Fruit fly (Drosophila melanogaster) whole organism, embryonic: ENCODE data around the gene CG45045.

ENCODE experiments used
- Asciz ChIP-seq: fragments of 200-800 bp; sonication (Bioruptor generic); optimal IDR thresholded peaks from 2 replicates; lab custom pipeline; 2017; ENCODE audit warnings: missing biosample characterization, mild to moderate bottlenecking, missing genetic modification characterization, missing genetic modification reagents
- BEAF-32 ChIP-seq: fragments of 200-800 bp; sonication (Bioruptor generic); optimal IDR thresholded peaks from 3 replicates; lab custom pipeline; 2017; ENCODE audit warnings: missing biosample characterization, missing genetic modification characterization, mild to moderate bottlenecking, moderate library complexity, missing genetic modification reagents
- CG11085 ChIP-seq: fragments of 200-800 bp; sonication (Bioruptor generic); IDR thresholded peaks from 2 replicates; pipeline ENCODE4 v1.3.6; 2022; ENCODE audit warnings: missing biosample characterization, missing genetic modification characterization
- CG12236 ChIP-seq: fragments of 200-800 bp; sonication (Bioruptor generic); optimal IDR thresholded peaks from 2 replicates; lab custom pipeline; 2016; ENCODE audit warnings: missing biosample characterization, missing genetic modification characterization
- CG14860 ChIP-seq: fragments of 200-800 bp; sonication (Bioruptor generic); IDR thresholded peaks from 3 replicates; pipeline ENCODE4 v1.3.6; 2022; ENCODE audit warnings: missing biosample characterization, missing genetic modification characterization; ENCODE audit not compliant: partially characterized antibody
- CG1603 ChIP-seq: fragments of 200-800 bp; sonication (Bioruptor generic); optimal IDR thresholded peaks from 2 replicates; lab custom pipeline; 2019; ENCODE audit warnings: missing biosample characterization, mild to moderate bottlenecking, missing genetic modification characterization, moderate library complexity
- CG1832 ChIP-seq: fragments of 200-800 bp; sonication (Bioruptor generic); optimal IDR thresholded peaks from 2 replicates; lab custom pipeline; 2017; ENCODE audit warnings: missing biosample characterization, mild to moderate bottlenecking, missing genetic modification characterization, inconsistent platforms
- CG2678 ChIP-seq: fragments of 200-800 bp; sonication (Bioruptor generic); optimal IDR thresholded peaks from 3 replicates; lab custom pipeline; 2019; ENCODE audit warnings: missing biosample characterization, mild to moderate bottlenecking, missing genetic modification characterization, moderate library complexity
- CG2712 ChIP-seq: fragments of 200-800 bp; optimal IDR thresholded peaks from 3 replicates; lab custom pipeline; 2019; ENCODE audit warnings: missing biosample characterization, mild to moderate bottlenecking, missing genetic modification characterization, moderate library complexity
- CG30020 ChIP-seq: fragments of 200-800 bp; optimal IDR thresholded peaks from 2 replicates; lab custom pipeline; 2019; ENCODE audit warnings: missing biosample characterization, mild to moderate bottlenecking, missing genetic modification characterization, moderate library complexity
- CG31365 ChIP-seq: fragments of 200-800 bp; sonication (Bioruptor generic); optimal IDR thresholded peaks from 2 replicates; lab custom pipeline; 2018; ENCODE audit warnings: missing biosample characterization, mild to moderate bottlenecking, missing genetic modification characterization
- CG42726 ChIP-seq: fragments of 200-800 bp; sonication (Bioruptor generic); IDR thresholded peaks from 2 replicates; pipeline ENCODE4 v1.3.6; 2022; ENCODE audit warnings: missing biosample characterization, missing genetic modification characterization; ENCODE audit not compliant: partially characterized antibody
- CG4360 ChIP-seq: fragments of 200-800 bp; sonication (Bioruptor generic); IDR thresholded peaks from 2 replicates; pipeline ENCODE4 v1.3.6; 2022; ENCODE audit warnings: missing biosample characterization, missing genetic modification characterization
- CG7839 ChIP-seq: fragments of 200-800 bp; sonication (Bioruptor generic); optimal IDR thresholded peaks from 3 replicates; lab custom pipeline; 2018; ENCODE audit warnings: missing biosample characterization, mild to moderate bottlenecking, missing genetic modification characterization, moderate library complexity
- CG8089 ChIP-seq: fragments of 200-800 bp; sonication (Bioruptor generic); optimal IDR thresholded peaks from 3 replicates; lab custom pipeline; 2016; ENCODE audit warnings: missing biosample characterization, missing genetic modification characterization
- CG8290 ChIP-seq, 3 experiments: fragments of 200-800 bp; sonication (Bioruptor generic); optimal IDR thresholded peaks; 2 replicates each; lab custom pipeline; 2016 to 2019; ENCODE audit warnings: missing biosample characterization in 3 of 3, missing genetic modification characterization in 3 of 3, mild to moderate bottlenecking in 2 of 3, moderate library complexity in 1 of 3
- CG8944 ChIP-seq: fragments of 200-800 bp; sonication (Bioruptor generic); optimal IDR thresholded peaks from 3 replicates; lab custom pipeline; 2016; ENCODE audit warnings: missing biosample characterization, missing genetic modification characterization
- CTCF ChIP-seq: fragments of 200-800 bp; sonication (Bioruptor generic); optimal IDR thresholded peaks from 2 replicates; lab custom pipeline; 2017; ENCODE audit warnings: missing biosample characterization, mild to moderate bottlenecking, missing genetic modification characterization, moderate library complexity
- D19A ChIP-seq: fragments of 200-800 bp; optimal IDR thresholded peaks from 3 replicates; lab custom pipeline; 2019; ENCODE audit warnings: missing biosample characterization, mild to moderate bottlenecking, missing genetic modification characterization, moderate library complexity
- D19B ChIP-seq: fragments of 200-800 bp; sonication (Bioruptor generic); optimal IDR thresholded peaks from 2 replicates; lab custom pipeline; 2017; ENCODE audit warnings: missing biosample characterization, mild to moderate bottlenecking, missing genetic modification characterization
- Doc3 ChIP-seq: fragments of 200-800 bp; sonication (Bioruptor generic); IDR thresholded peaks from 3 replicates; pipeline ENCODE4 v1.3.6; 2022; ENCODE audit warnings: missing biosample characterization, missing genetic modification characterization; ENCODE audit not compliant: partially characterized antibody
- HLH3B ChIP-seq: fragments of 200-800 bp; sonication (Bioruptor generic); IDR thresholded peaks from 2 replicates; pipeline ENCODE4 v1.3.6; 2022; ENCODE audit warnings: missing biosample characterization, missing genetic modification characterization
- Hsf ChIP-seq: fragments of 200-800 bp; sonication (Bioruptor generic); optimal IDR thresholded peaks from 3 replicates; lab custom pipeline; 2016; ENCODE audit warnings: missing biosample characterization, missing genetic modification characterization
- Jarid2 ChIP-seq: fragments of 200-800 bp; sonication (Bioruptor generic); optimal IDR thresholded peaks from 3 replicates; lab custom pipeline; 2017; ENCODE audit warnings: mild to moderate bottlenecking, missing biosample characterization, missing genetic modification reagents, missing genetic modification characterization
- Oli ChIP-seq: fragments of 200-800 bp; sonication (Bioruptor generic); optimal IDR thresholded peaks from 2 replicates; lab custom pipeline; 2018; ENCODE audit warnings: missing biosample characterization, mild to moderate bottlenecking, missing genetic modification characterization, moderate library complexity
- Opbp ChIP-seq: fragments of 200-800 bp; sonication (Bioruptor generic); IDR thresholded peaks from 3 replicates; pipeline ENCODE4 v1.3.6; 2022; ENCODE audit warnings: missing biosample characterization, missing genetic modification characterization; ENCODE audit not compliant: partially characterized antibody
- Sox102F ChIP-seq: fragments of 200-800 bp; sonication (Bioruptor generic); optimal IDR thresholded peaks from 2 replicates; lab custom pipeline; 2018; ENCODE audit warnings: missing biosample characterization, mild to moderate bottlenecking, missing genetic modification characterization, moderate library complexity
- ac ChIP-seq: fragments of 200-800 bp; sonication (Bioruptor generic); optimal IDR thresholded peaks from 3 replicates; lab custom pipeline; 2017; ENCODE audit warnings: missing biosample characterization, mild to moderate bottlenecking, missing genetic modification characterization
- ash1 ChIP-seq: fragments of 200-800 bp; sonication (Bioruptor generic); optimal IDR thresholded peaks from 2 replicates; lab custom pipeline; 2018; ENCODE audit warnings: missing biosample characterization, mild to moderate bottlenecking, missing genetic modification characterization
- az2 ChIP-seq: fragments of 200-800 bp; sonication (Bioruptor generic); optimal IDR thresholded peaks from 3 replicates; lab custom pipeline; 2016; ENCODE audit warnings: missing biosample characterization, missing genetic modification characterization
- bsh ChIP-seq, 2 experiments: fragments of 200-800 bp; sonication (Bioruptor generic); optimal IDR thresholded peaks; 2 replicates each; lab custom pipeline; 2017 to 2018; ENCODE audit warnings: mild to moderate bottlenecking in 2 of 2, missing biosample characterization in 2 of 2, missing genetic modification characterization in 2 of 2, moderate library complexity in 1 of 2
- chinmo ChIP-seq: fragments of 200-800 bp; sonication (Bioruptor generic); IDR thresholded peaks from 4 replicates; pipeline ENCODE4 v1.3.6; 2022; ENCODE audit warnings: missing biosample characterization, missing genetic modification characterization; ENCODE audit not compliant: partially characterized antibody
- ci ChIP-seq: fragments of 200-800 bp; sonication (Bioruptor generic); IDR thresholded peaks from 3 replicates; pipeline ENCODE4 v1.3.6; 2022; ENCODE audit warnings: missing biosample characterization, missing genetic modification characterization
- crol ChIP-seq: fragments of 200-800 bp; sonication (Bioruptor generic); IDR thresholded peaks from 2 replicates; pipeline ENCODE4 v1.3.6; 2022; ENCODE audit warnings: missing biosample characterization, missing genetic modification characterization
- da ChIP-seq: fragments of 200-800 bp; sonication (Bioruptor generic); optimal IDR thresholded peaks from 2 replicates; lab custom pipeline; 2016; ENCODE audit warnings: missing biosample characterization, missing genetic modification characterization
- dm ChIP-seq: fragments of 200-800 bp; sonication (Bioruptor generic); optimal IDR thresholded peaks from 3 replicates; lab custom pipeline; 2016; ENCODE audit warnings: missing biosample characterization, missing genetic modification characterization
- dpn ChIP-seq, 2 experiments: fragments of 200-800 bp; sonication (Bioruptor generic); optimal IDR thresholded peaks; 3 replicates each; lab custom pipeline; 2016; ENCODE audit warnings: missing biosample characterization in 2 of 2, missing genetic modification characterization in 2 of 2
- gce ChIP-seq: fragments of 200-800 bp; sonication (Bioruptor generic); IDR thresholded peaks from 3 replicates; pipeline ENCODE4 v1.3.6; 2022; ENCODE audit warnings: missing biosample characterization, missing genetic modification characterization
- gfzf ChIP-seq: fragments of 200-800 bp; sonication (Bioruptor generic); optimal IDR thresholded peaks from 2 replicates; lab custom pipeline; 2016; ENCODE audit warnings: missing biosample characterization, mild to moderate bottlenecking, missing genetic modification characterization, moderate library complexity
- h ChIP-seq: fragments of >200 bp; optimal IDR thresholded peaks from 2 replicates; lab custom pipeline; 2017
- kay ChIP-seq: fragments of 200-800 bp; sonication (Bioruptor generic); optimal IDR thresholded peaks from 2 replicates; lab custom pipeline; 2016; ENCODE audit warnings: missing biosample characterization, missing genetic modification characterization
- ro ChIP-seq: fragments of 200-800 bp; sonication (Bioruptor generic); IDR thresholded peaks from 2 replicates; pipeline ENCODE4 v1.3.6; 2022; ENCODE audit warnings: missing biosample characterization, missing genetic modification characterization
- sens ChIP-seq: fragments of 200-800 bp; sonication (Bioruptor generic); peaks from one replicate; lab custom pipeline; 2016; ENCODE audit warnings: missing biosample characterization, missing genetic modification characterization
- seq ChIP-seq: fragments of 200-800 bp; sonication (Bioruptor generic); IDR thresholded peaks from 2 replicates; pipeline ENCODE4 v1.3.6; 2022; ENCODE audit warnings: missing biosample characterization, missing genetic modification characterization
- slp2 ChIP-seq: fragments of 200-800 bp; sonication (Bioruptor generic); optimal IDR thresholded peaks from 2 replicates; lab custom pipeline; 2016; ENCODE audit warnings: missing biosample characterization, missing genetic modification characterization
- sna ChIP-seq: fragments of 200-800 bp; sonication (Bioruptor generic); IDR thresholded peaks from 2 replicates; pipeline ENCODE4 v1.3.6; 2022; ENCODE audit warnings: missing biosample characterization, missing genetic modification characterization; ENCODE audit not compliant: partially characterized antibody
- wdn ChIP-seq: fragments of 200-800 bp; sonication (Bioruptor generic); IDR thresholded peaks from 2 replicates; pipeline ENCODE4 v1.3.6; 2022; ENCODE audit warnings: missing biosample characterization, missing genetic modification characterization
- zen ChIP-seq: fragments of 200-800 bp; sonication (Bioruptor generic); optimal IDR thresholded peaks from 3 replicates; lab custom pipeline; 2018; ENCODE audit warnings: missing biosample characterization, mild to moderate bottlenecking, missing genetic modification characterization, moderate library complexity
- zf30C ChIP-seq: fragments of 200-800 bp; sonication (Bioruptor generic); optimal IDR thresholded peaks from 3 replicates; lab custom pipeline; 2018; ENCODE audit warnings: missing biosample characterization, mild to moderate bottlenecking, missing genetic modification characterization

The CG45045 gene

dm6 chr3R:17670202-17670856, 3.0 kb downstream of the CG45045 start (continued):
- TF ChIP-seq da: no peak
- TF ChIP-seq dm (GFP tag; lab: Kevin White, UChicago): no peak
- peak; percentile 78 for TF ChIP-seq kay (GFP tag; lab: Kevin White, UChicago)
- no peak for TF ChIP-seq seq
- TF ChIP-seq CG2712 (tag; lab: Kevin White, UChicago): no peak
- no peak for TF ChIP-seq CG14860 (GFP tag; lab: Robert Waterston, UW)
- TF ChIP-seq sens (GFP tag; lab: Kevin White, UChicago): peak; percentile 5
- TF ChIP-seq sna (GFP tag; lab: Robert Waterston, UW): peak; percentile 50; the same call in 1 of the 2 replicates
- no peak for TF ChIP-seq chinmo (GFP tag; lab: Robert Waterston, UW)
- TF ChIP-seq CG8089 (GFP tag; lab: Kevin White, UChicago): no peak
- TF ChIP-seq CG12236: no peak
- 0 out of 2 replicates have a peak, but pooled peaks have one; percentile 13 for TF ChIP-seq wdn (GFP tag; lab: Robert Waterston, UW)
- TF ChIP-seq gce (GFP tag; lab: Robert Waterston, UW): no peak
- TF ChIP-seq h (lab: Kevin White, UChicago): no peak
- no peak for TF ChIP-seq CG4360 (GFP tag; lab: Robert Waterston, UW)
- TF ChIP-seq, all 482 proteins: peak for 21

- TF ChIP-seq Doc3 (GFP tag; lab: Robert Waterston, UW) (no peak), dpn (GFP tag; optimal IDR thresholded peaks at IDR 0.05; lab: Kevin White, UChicago) (no peak), bsh (GFP tag; optimal IDR thresholded peaks at IDR 0.05; lab: Kevin White, UChicago) (no peak), slp2 (GFP tag; lab: Kevin White, UChicago) (no peak), Opbp (GFP tag; lab: Robert Waterston, UW) (no peak), D19A (tag; lab: Kevin White, UChicago) (peak; percentile 7), D19B (GFP tag; lab: Kevin White, UChicago) (no peak), CG7839 (tag; lab: Kevin White, UChicago) (peak; percentile 1), ci (peak; percentile 25; the same call in 1 of the 3 replicates), CG2678 (tag; lab: Kevin White, UChicago) (no peak), CG42726 (GFP tag; lab: Robert Waterston, UW) (no peak), CG8290 (GFP tag; optimal IDR thresholded peaks at IDR 0.05; lab: Kevin White, UChicago) (no peak), CG8290 (tag; optimal IDR thresholded peaks at IDR 0.05; lab: Kevin White, UChicago) (no peak), zen (tag; lab: Kevin White, UChicago) (no peak), CG30020 (peak; percentile 45), CG31365 (tag; lab: Kevin White, UChicago) (no peak), BEAF-32 (GFP tag; lab: Kevin White, UChicago) (peak; percentile 36), CTCF (GFP tag; lab: Kevin White, UChicago) (peak; percentile 55), ro (GFP tag; lab: Robert Waterston, UW) (no peak), Asciz (GFP tag; lab: Kevin White, UChicago) (no peak), CG1832 (GFP tag; lab: Kevin White, UChicago) (no peak), Hsf (no peak), CG8944 (no peak), CG12236 (no peak), ac (GFP tag; lab: Kevin White, UChicago) (no peak), crol (GFP tag; lab: Robert Waterston, UW) (no peak), ash1 (GFP tag; lab: Kevin White, UChicago) (no peak), az2 (GFP tag; lab: Kevin White, UChicago) (no peak), HLH3B (GFP tag; lab: Robert Waterston, UW) (no peak), Sox102F (no peak), CG11085 (GFP tag; lab: Robert Waterston, UW) (no peak), gfzf (GFP tag; lab: Kevin White, UChicago) (peak; percentile 65), Jarid2 (GFP tag; lab: Kevin White, UChicago) (no peak), CG1603 (tag; lab: Kevin White, UChicago) (peak; percentile 66), Oli (tag; lab: Kevin White, UChicago) (no peak), zf30C (GFP tag; lab: Kevin White, UChicago) (no peak)
Measured at dm6 chr3R:17670857-17671336, 3.5 kb downstream of the CG45045 start, which contains the start of the genes CG7523 and Mps1. TSS of gene CG7523 (minus strand) at chr3R:17670895. TSS of gene Mps1 (plus strand) at chr3R:17671271.
